Fruit fly (Drosophila melanogaster): ENCODE measurements around the gene CG11409.

DNA sequence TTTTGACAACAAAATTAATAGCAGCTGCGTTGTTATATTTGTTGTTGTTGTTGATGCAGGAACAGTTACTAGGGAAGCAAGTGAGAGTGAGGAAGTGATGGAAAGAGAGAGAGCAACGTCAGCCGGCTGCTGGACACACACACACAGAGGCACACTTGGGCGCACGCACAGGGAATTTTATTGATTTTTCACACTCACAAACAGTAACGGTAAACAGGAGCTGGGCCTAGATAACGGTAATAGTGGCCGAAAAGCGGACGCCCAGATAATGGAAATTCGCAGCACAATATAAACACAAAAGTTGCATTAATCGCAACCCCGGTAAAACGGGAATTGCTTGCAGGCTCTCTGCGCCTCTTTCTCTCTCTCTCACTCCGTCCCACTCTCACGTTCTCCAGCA lies 19.7 kb downstream of the CG11409 start:
- TF ChIP-seq psq (optimal IDR thresholded peaks at IDR 0.05) (no peak), insv (optimal IDR thresholded peaks at IDR 0.05) (no peak), ttk (optimal IDR thresholded peaks at IDR 0.05) (no peak)

All from Kc167 (cell line).